Fruit fly (Drosophila melanogaster): ENCODE results near the gene Nf-YC.

The Nf-YC gene

DNA sequence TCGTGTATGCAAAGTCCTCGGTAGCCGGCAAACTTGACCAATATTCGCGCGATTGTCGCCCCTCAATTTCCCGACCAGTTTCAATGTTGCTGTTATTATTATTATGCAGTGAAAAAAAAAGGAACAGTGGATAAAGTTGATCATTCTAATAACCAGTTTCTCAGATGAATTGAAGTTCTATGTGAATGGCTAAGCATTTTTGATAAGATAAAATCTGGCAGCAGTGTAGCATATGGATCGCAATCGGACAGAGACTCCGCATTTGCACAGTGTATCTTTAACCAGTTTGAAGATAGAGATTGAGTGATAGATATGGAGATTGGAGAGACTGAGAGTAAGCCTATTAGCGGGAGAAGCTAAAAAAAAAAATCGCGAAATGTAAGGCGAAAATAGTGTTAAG lies 27.3 kb downstream of the Nf-YC start:
- TF ChIP-seq CG33017 (tag; optimal IDR thresholded peaks at IDR 0.05) (no peak), CG7045 (GFP tag; optimal IDR thresholded peaks at IDR 0.05) (no peak), cnc (optimal IDR thresholded peaks at IDR 0.05) (no peak), Hr96 (GFP tag; optimal IDR thresholded peaks at IDR 0.05) (no peak), toe (GFP tag; optimal IDR thresholded peaks at IDR 0.05) (no peak), CG11617 (GFP tag; optimal IDR thresholded peaks at IDR 0.05) (no peak), CG7101 (tag; optimal IDR thresholded peaks at IDR 0.05) (peak; percentile 1), pad (GFP tag; optimal IDR thresholded peaks at IDR 0.05) (peak; percentile 76), CG14711 (tag; optimal IDR thresholded peaks at IDR 0.05) (peak; percentile 34)

DNA sequence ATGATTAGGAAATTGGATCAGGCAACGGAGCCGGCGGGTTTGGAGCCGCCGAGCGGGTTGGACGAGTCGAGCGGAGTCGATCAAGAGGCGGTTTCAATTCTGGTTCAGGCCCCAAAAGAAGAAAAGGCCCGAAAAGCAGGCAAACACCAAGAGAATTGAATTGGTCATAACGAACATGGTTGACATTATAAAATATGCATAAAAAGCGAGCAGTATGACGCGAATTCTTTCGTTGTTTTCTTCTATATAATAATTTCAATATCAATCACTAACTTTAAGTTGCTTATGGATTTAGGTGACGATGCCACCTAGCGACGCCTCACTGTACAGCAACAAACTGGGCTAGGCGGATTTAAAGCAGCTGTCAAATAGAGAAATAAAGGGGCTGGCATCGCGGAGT lies 27.8 kb downstream of the Nf-YC start:
- TF ChIP-seq Crg-1 (GFP tag; optimal IDR thresholded peaks at IDR 0.05) (no peak), Clk (GFP tag; optimal IDR thresholded peaks at IDR 0.05) (no peak), CG33017 (tag; optimal IDR thresholded peaks at IDR 0.05) (no peak), cic (GFP tag; optimal IDR thresholded peaks at IDR 0.05) (no peak), CG12768 (GFP tag; optimal IDR thresholded peaks at IDR 0.05) (no peak), toe (GFP tag; optimal IDR thresholded peaks at IDR 0.05) (no peak), kay (GFP tag; ENCODE audit: borderline replicate concordance) (no peak), CG1620 (GFP tag; optimal IDR thresholded peaks at IDR 0.05) (no peak), tj (GFP tag; optimal IDR thresholded peaks at IDR 0.05) (no peak), Hr96 (GFP tag; optimal IDR thresholded peaks at IDR 0.05) (no peak), ovo (GFP tag; optimal IDR thresholded peaks at IDR 0.05) (no peak), CG14711 (tag; optimal IDR thresholded peaks at IDR 0.05) (no peak), CG11617 (GFP tag; optimal IDR thresholded peaks at IDR 0.05) (no peak), CG7045 (GFP tag; optimal IDR thresholded peaks at IDR 0.05) (no peak), bab1 (GFP tag; optimal IDR thresholded peaks at IDR 0.05) (no peak), Mnt (GFP tag; optimal IDR thresholded peaks at IDR 0.05) (no peak), cnc (optimal IDR thresholded peaks at IDR 0.05) (no peak), CG5204 (GFP tag; optimal IDR thresholded peaks at IDR 0.05) (no peak), pad (GFP tag; optimal IDR thresholded peaks at IDR 0.05) (no peak)

DNA sequence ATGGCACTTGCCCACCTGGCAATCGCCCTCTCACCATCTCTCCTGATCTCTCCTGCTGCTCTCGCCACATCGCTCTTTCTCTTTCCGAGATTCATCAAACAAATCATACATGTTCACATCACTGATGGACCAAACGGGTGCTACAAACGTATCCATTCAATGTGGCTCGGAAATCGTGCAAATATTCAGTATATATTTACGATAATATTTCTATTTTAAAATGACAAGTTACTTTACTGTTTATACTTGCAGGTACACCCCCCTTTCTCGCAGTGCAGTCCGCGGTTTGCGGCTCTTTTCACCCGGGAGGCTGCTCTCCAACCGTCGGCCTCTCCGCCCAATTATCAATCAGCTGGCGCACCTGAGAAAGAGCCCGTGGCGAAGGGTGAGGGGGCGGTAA lies 29.2 kb downstream of the Nf-YC start:
- TF ChIP-seq CG11617 (GFP tag; optimal IDR thresholded peaks at IDR 0.05) = no peak
- TF ChIP-seq CG14711 (tag; optimal IDR thresholded peaks at IDR 0.05) = peak; percentile 17
- no peak for TF ChIP-seq CG12768 (GFP tag; optimal IDR thresholded peaks at IDR 0.05)
- TF ChIP-seq CG7101 (tag; optimal IDR thresholded peaks at IDR 0.05) = peak; percentile 53
- TF ChIP-seq CG7045 (GFP tag; optimal IDR thresholded peaks at IDR 0.05) = peak; percentile 6
- peak; percentile 31 for TF ChIP-seq CG33017 (tag; optimal IDR thresholded peaks at IDR 0.05)

DNA sequence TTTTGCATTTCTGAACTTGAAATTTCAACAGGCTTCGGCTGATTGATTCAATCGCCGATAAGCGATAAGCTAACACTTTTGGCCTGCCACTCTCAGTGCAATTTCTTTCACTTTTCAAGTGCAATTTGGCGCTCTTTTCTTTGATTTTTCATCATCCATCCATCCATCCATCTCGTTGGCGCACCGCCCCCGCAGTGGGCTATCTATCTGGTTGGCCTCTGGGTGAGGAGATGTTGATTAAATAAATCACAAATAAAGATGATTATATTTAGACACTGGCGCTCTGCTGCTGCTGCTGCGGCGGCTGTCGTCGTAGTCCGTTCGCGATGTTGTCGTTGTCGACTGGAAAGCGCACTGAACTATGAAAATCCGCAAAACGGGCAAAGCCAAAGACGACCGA lies 29.8 kb downstream of the Nf-YC start:
- no peak for TF ChIP-seq cnc (optimal IDR thresholded peaks at IDR 0.05)

DNA sequence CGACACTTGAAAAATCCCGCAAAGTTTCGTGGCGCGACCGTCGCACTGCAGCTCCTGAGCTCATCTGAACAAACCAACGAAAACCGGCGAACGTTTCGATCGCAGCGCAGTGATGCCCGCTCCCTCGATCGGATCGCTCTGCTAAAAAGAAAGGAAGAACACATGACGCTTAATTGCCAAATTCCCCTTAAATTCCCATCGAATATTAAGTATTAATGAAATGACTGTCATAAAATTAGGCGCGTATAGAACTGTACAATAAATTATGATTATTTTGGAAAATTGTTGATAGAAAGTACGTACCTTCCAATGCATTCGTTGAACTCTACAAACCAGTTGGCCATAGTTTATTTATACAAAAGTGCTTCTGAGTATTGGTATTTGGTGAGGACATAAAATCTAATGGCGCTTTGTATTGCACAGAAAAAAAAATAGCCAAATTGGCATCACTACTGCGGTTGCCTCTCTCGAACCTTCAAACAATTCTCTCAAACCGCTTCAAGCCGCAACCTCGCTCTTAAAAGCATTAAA lies 41.0 kb downstream of the Nf-YC start, which contains the start of gene shf:
Gene shf, minus strand, starts transcription at position 51 of the 531 bp plus-strand sequence.
- no peak for TF ChIP-seq CG5204 (GFP tag; optimal IDR thresholded peaks at IDR 0.05)
- no peak for TF ChIP-seq kay (GFP tag; ENCODE audit: borderline replicate concordance)
- TF ChIP-seq CG11617 (GFP tag; optimal IDR thresholded peaks at IDR 0.05) = peak; percentile 18
- no peak for TF ChIP-seq CG12768 (GFP tag; optimal IDR thresholded peaks at IDR 0.05)
- no peak for TF ChIP-seq toe (GFP tag; optimal IDR thresholded peaks at IDR 0.05)
- TF ChIP-seq Mnt (GFP tag; optimal IDR thresholded peaks at IDR 0.05) = no peak
- TF ChIP-seq tj (GFP tag; optimal IDR thresholded peaks at IDR 0.05) = no peak
- TF ChIP-seq bab1 (GFP tag; optimal IDR thresholded peaks at IDR 0.05) = no peak
- TF ChIP-seq cnc (optimal IDR thresholded peaks at IDR 0.05) = no peak

DNA sequence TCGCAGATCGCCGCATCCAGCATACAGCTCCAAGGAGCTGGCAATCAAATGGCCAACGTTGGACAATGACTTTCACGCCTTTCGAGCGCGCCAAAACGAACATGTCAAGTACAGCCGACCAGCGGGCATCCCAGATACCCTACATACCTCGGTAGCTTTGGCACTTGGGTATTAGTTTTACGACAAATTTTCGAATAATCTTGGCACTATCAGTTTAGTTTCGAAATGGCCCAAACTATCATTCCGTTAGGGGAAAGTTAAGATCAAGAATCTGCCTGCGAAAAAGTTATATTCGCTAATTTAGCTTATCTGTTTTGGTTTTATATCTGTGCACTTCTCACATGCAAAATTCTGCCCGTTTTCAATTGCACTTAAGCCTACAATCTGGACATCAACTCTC lies 41.9 kb downstream of the Nf-YC start:
- TF ChIP-seq kay (GFP tag; ENCODE audit: borderline replicate concordance) (no peak), ovo (GFP tag; optimal IDR thresholded peaks at IDR 0.05) (no peak)

DNA sequence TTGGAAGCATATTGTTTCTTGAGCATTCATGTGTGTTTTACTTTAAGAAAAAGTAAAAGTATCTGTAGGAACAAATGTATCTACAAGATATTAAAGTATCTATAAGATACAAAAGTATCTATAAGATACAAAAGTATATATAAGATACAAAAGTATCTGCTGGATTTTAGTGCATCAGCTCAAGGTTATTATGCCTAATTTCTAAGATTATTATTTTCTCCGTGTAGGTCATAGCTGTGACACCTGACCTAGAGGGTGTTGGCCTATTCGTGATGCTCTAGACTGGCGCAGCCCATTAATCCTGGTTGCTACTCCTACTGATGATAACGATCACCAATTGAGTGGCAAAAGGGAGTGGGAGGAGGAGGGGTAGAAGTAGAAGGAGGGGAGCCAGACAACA lies 42.7 kb downstream of the Nf-YC start:
- TF ChIP-seq cnc (optimal IDR thresholded peaks at IDR 0.05) (no peak), CG1620 (GFP tag; optimal IDR thresholded peaks at IDR 0.05) (no peak), CG12768 (GFP tag; optimal IDR thresholded peaks at IDR 0.05) (no peak), toe (GFP tag; optimal IDR thresholded peaks at IDR 0.05) (no peak), Mnt (GFP tag; optimal IDR thresholded peaks at IDR 0.05) (no peak), Crg-1 (GFP tag; optimal IDR thresholded peaks at IDR 0.05) (no peak), Hr96 (GFP tag; optimal IDR thresholded peaks at IDR 0.05) (no peak), CG7045 (GFP tag; optimal IDR thresholded peaks at IDR 0.05) (no peak)

DNA sequence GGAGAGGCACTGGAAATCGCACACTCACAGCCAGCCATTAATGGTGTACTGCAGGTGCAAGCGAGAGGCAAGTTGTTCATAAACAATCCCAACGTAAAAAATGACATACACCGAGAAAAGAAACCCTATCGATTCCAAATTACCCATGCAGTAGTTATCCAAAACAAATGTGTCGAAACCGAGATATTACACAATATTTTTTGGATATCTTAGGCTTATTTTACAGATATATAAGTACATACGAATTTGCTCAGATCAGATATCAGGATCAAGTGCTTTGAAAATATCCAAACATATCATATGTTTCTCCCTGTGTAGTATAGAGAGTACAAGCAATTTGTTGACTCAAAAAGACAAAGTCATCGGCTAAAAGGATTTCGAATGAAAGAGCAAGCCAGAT lies 43.3 kb downstream of the Nf-YC start:
- TF ChIP-seq ovo (GFP tag; optimal IDR thresholded peaks at IDR 0.05) = no peak
- TF ChIP-seq Hr96 (GFP tag; optimal IDR thresholded peaks at IDR 0.05) = no peak
- TF ChIP-seq pad (GFP tag; optimal IDR thresholded peaks at IDR 0.05) = no peak
- no peak for TF ChIP-seq CG14711 (tag; optimal IDR thresholded peaks at IDR 0.05)
- no peak for TF ChIP-seq CG33017 (tag; optimal IDR thresholded peaks at IDR 0.05)
- no peak for TF ChIP-seq tj (GFP tag; optimal IDR thresholded peaks at IDR 0.05)
- no peak for TF ChIP-seq kay (GFP tag; ENCODE audit: borderline replicate concordance)
- TF ChIP-seq CG12768 (GFP tag; optimal IDR thresholded peaks at IDR 0.05) = no peak
- no peak for TF ChIP-seq toe (GFP tag; optimal IDR thresholded peaks at IDR 0.05)
- no peak for TF ChIP-seq Clk (GFP tag; optimal IDR thresholded peaks at IDR 0.05)
- no peak for TF ChIP-seq cnc (optimal IDR thresholded peaks at IDR 0.05)
- TF ChIP-seq bab1 (GFP tag; optimal IDR thresholded peaks at IDR 0.05) = no peak
- TF ChIP-seq CG5204 (GFP tag; optimal IDR thresholded peaks at IDR 0.05) = no peak
- no peak for TF ChIP-seq CG11617 (GFP tag; optimal IDR thresholded peaks at IDR 0.05)
- TF ChIP-seq CG7101 (tag; optimal IDR thresholded peaks at IDR 0.05) = no peak
- no peak for TF ChIP-seq cic (GFP tag; optimal IDR thresholded peaks at IDR 0.05)
- no peak for TF ChIP-seq Crg-1 (GFP tag; optimal IDR thresholded peaks at IDR 0.05)
- TF ChIP-seq Mnt (GFP tag; optimal IDR thresholded peaks at IDR 0.05) = no peak

Measured in whole organism, adult.